Worm (Caenorhabditis elegans) whole organism, mixed stage, embryonic: ENCODE data around the gene ttbk-3.

Experiments used
- M03D4.4 ChIP-seq: sonication (generic microtip); optimal IDR thresholded peaks from 2 replicates; lab custom pipeline; 2017; ENCODE audit warnings: mild to moderate bottlenecking, missing genetic modification characterization, missing compliant biosample characterization
- blmp-1 ChIP-seq: fragments of 150-350 bp; optimal IDR thresholded peaks from 2 replicates; lab custom pipeline; 2014; ENCODE audit warnings: missing biosample characterization, missing genetic modification characterization
- drap-1 ChIP-seq: fragments of 200-800 bp; sonication (Bioruptor generic); optimal IDR thresholded peaks from 3 replicates; lab custom pipeline; 2018; ENCODE audit warnings: mild to moderate bottlenecking, missing genetic modification characterization, missing compliant biosample characterization
- elt-3 ChIP-seq: fragments of 150-350 bp; optimal IDR thresholded peaks from 2 replicates; lab custom pipeline; 2014; ENCODE audit warnings: missing biosample characterization, missing genetic modification characterization
- lin-13 ChIP-seq: fragments of 150-350 bp; optimal IDR thresholded peaks from 2 replicates; lab custom pipeline; 2014; ENCODE audit warnings: missing biosample characterization, missing genetic modification characterization
- mab-5 ChIP-seq: fragments of 150-350 bp; optimal IDR thresholded peaks from 2 replicates; lab custom pipeline; 2014; ENCODE audit warnings: missing biosample characterization, missing genetic modification characterization
- nhr-12 ChIP-seq: fragments of 150-350 bp; optimal IDR thresholded peaks from 2 replicates; lab custom pipeline; 2014; ENCODE audit warnings: missing biosample characterization, missing genetic modification characterization
- nhr-28 ChIP-seq: fragments of 150-350 bp; optimal IDR thresholded peaks from 2 replicates; lab custom pipeline; 2014; ENCODE audit warnings: missing biosample characterization, missing genetic modification characterization
- nhr-76 ChIP-seq: sonication (generic microtip); optimal IDR thresholded peaks from 2 replicates; lab custom pipeline; 2017; ENCODE audit warnings: missing biosample characterization, missing genetic modification characterization
- pha-4 ChIP-seq: fragments of 150-350 bp; optimal IDR thresholded peaks from 2 replicates; lab custom pipeline; 2018; ENCODE audit warnings: missing biosample characterization, missing genetic modification reagents, missing genetic modification characterization
- snpc-4 ChIP-seq: fragments of 150-350 bp; optimal IDR thresholded peaks from 2 replicates; lab custom pipeline; 2014; ENCODE audit warnings: missing biosample characterization, missing genetic modification characterization
- unc-120 ChIP-seq: sonication (generic microtip); optimal IDR thresholded peaks from 2 replicates; lab custom pipeline; 2017; ENCODE audit warnings: missing genetic modification characterization, missing compliant biosample characterization; ENCODE audit not compliant: poor library complexity, severe bottlenecking
- unc-62 ChIP-seq: fragments of 150-350 bp; optimal IDR thresholded peaks from 2 replicates; lab custom pipeline; 2014; ENCODE audit warnings: missing biosample characterization, missing genetic modification reagents, missing genetic modification characterization
- zip-8 ChIP-seq: fragments of 150-350 bp; optimal IDR thresholded peaks from 2 replicates; lab custom pipeline; 2014; ENCODE audit warnings: missing biosample characterization, missing genetic modification characterization

- no peak for TF ChIP-seq snpc-4 (tag; lab: Kevin White, UChicago)
- TF ChIP-seq nhr-12, result no peak
- TF ChIP-seq M03D4.4 (tag; lab: Kevin White, UChicago), result no peak
- no peak for TF ChIP-seq nhr-76 (tag; lab: Kevin White, UChicago)
- no peak for TF ChIP-seq elt-3 (tag; lab: Kevin White, UChicago)
- TF ChIP-seq unc-120 (tag; lab: Kevin White, UChicago), result no peak
- no peak for TF ChIP-seq unc-62 (GFP tag; lab: Kevin White, UChicago)
- TF ChIP-seq nhr-28 (tag; lab: Kevin White, UChicago), result no peak
- TF ChIP-seq zip-8 (tag; lab: Kevin White, UChicago), result no peak
- no peak for TF ChIP-seq pha-4 (tag; lab: Kevin White, UChicago)
- no peak for TF ChIP-seq mab-5 (tag; lab: Kevin White, UChicago)
- no peak for TF ChIP-seq drap-1 (GFP tag; lab: Kevin White, UChicago)
- TF ChIP-seq lin-13, result no peak
- no peak for TF ChIP-seq blmp-1
These were observed 30.7 kb upstream of the ttbk-3 start for ce11 chrIV:9920426-9920825.
